Fruit fly (Drosophila melanogaster): ENCODE results near the gene E5.

E5 gene

dm6 chr3R:13915646-13916045 lies 40.9 kb upstream of the E5 start (continued):
- peak; percentile 63 for TF ChIP-seq CG30431 (GFP tag; optimal IDR thresholded peaks at IDR 0.05)
- peak; percentile 74 for TF ChIP-seq slbo (GFP tag; IDR thresholded peaks at IDR 0.05)
- no peak for TF ChIP-seq BtbVII (GFP tag; optimal IDR thresholded peaks at IDR 0.05)
- no peak for TF ChIP-seq yki (optimal IDR thresholded peaks at IDR 0.05)
- TF ChIP-seq CG4617 (GFP tag; optimal IDR thresholded peaks at IDR 0.05; ENCODE audit: borderline replicate concordance) = peak; percentile 8
- peak; percentile 69 for TF ChIP-seq fd96Cb (tag; optimal IDR thresholded peaks at IDR 0.05)
- no peak for TF ChIP-seq cad (GFP tag; optimal IDR thresholded peaks at IDR 0.05)
- TF ChIP-seq Dek (tag; optimal IDR thresholded peaks at IDR 0.05) = peak; percentile 27
- TF ChIP-seq CkIIα-i1 (GFP tag; IDR thresholded peaks at IDR 0.05) = no peak
- TF ChIP-seq Myb (GFP tag; optimal IDR thresholded peaks at IDR 0.05) = no peak
- TF ChIP-seq CG3995 (GFP tag; optimal IDR thresholded peaks at IDR 0.05) = no peak
- TF ChIP-seq disco-r (GFP tag; optimal IDR thresholded peaks at IDR 0.05) = no peak
- peak; percentile 68 for TF ChIP-seq CG10366 (GFP tag; IDR thresholded peaks at IDR 0.05)
- 0 out of 2 replicates have a peak, but pooled peaks have one; percentile 14 for TF ChIP-seq crol (GFP tag; IDR thresholded peaks at IDR 0.05)
- peak; percentile 54 for TF ChIP-seq CG10462 (GFP tag; optimal IDR thresholded peaks at IDR 0.05)
- peak; percentile 6 for TF ChIP-seq her (GFP tag; optimal IDR thresholded peaks at IDR 0.05)
- peak; percentile 87 for TF ChIP-seq CG15696 (tag; optimal IDR thresholded peaks at IDR 0.05)
- no peak for TF ChIP-seq CG2116 (GFP tag; optimal IDR thresholded peaks at IDR 0.05)
- TF ChIP-seq Lpt (GFP tag; optimal IDR thresholded peaks at IDR 0.05) = no peak
- no peak for TF ChIP-seq Trl (optimal IDR thresholded peaks at IDR 0.05)
- TF ChIP-seq Trl (GFP tag; optimal IDR thresholded peaks at IDR 0.05) = peak; percentile 61
- peak; percentile 71 for TF ChIP-seq dmrt99B (tag; optimal IDR thresholded peaks at IDR 0.05)
- peak; percentile 39 for TF ChIP-seq Camta (GFP tag; optimal IDR thresholded peaks at IDR 0.05)
- TF ChIP-seq Drgx (GFP tag; IDR thresholded peaks at IDR 0.05) = no peak
- TF ChIP-seq phol (tag; optimal IDR thresholded peaks at IDR 0.05) = peak; percentile 80
- peak; percentile 29 for TF ChIP-seq CG1647 (GFP tag; optimal IDR thresholded peaks at IDR 0.05)
- peak; percentile 83 for TF ChIP-seq NFAT (GFP tag; IDR thresholded peaks at IDR 0.05)
- peak; percentile 75 for TF ChIP-seq CG1233 (GFP tag; optimal IDR thresholded peaks at IDR 0.05)
- peak; percentile 74 for TF ChIP-seq CG9727 (GFP tag; optimal IDR thresholded peaks at IDR 0.05)
- peak; percentile 53 for TF ChIP-seq CG10209 (GFP tag; optimal IDR thresholded peaks at IDR 0.05)
- no peak for TF ChIP-seq pita (GFP tag; optimal IDR thresholded peaks at IDR 0.05)
- peak; percentile 73 for TF ChIP-seq Gug (GFP tag; IDR thresholded peaks at IDR 0.05)
- no peak for TF ChIP-seq Dp (GFP tag; optimal IDR thresholded peaks at IDR 0.05)
- no peak for TF ChIP-seq CG11398 (GFP tag; optimal IDR thresholded peaks at IDR 0.05)
- no peak for TF ChIP-seq sr (GFP tag; IDR thresholded peaks at IDR 0.05)
- 0 out of 2 replicates have a peak, but pooled peaks have one; percentile 14 for TF ChIP-seq wor (GFP tag; IDR thresholded peaks at IDR 0.05)
- TF ChIP-seq Deaf1 (tag; optimal IDR thresholded peaks at IDR 0.05) = peak; percentile 19
- TF ChIP-seq Nf-YA (GFP tag; IDR thresholded peaks at IDR 0.05) = peak; percentile 38; the same call in 1 of the 2 replicates
- TF ChIP-seq unc-4 (GFP tag; IDR thresholded peaks at IDR 0.05; ENCODE audit: partially characterized antibody) = no peak
- TF ChIP-seq caup (GFP tag; optimal IDR thresholded peaks at IDR 0.05; ENCODE audit: severe bottlenecking) = peak; percentile 12
- TF ChIP-seq ac (GFP tag; optimal IDR thresholded peaks at IDR 0.05) = peak; percentile 58
- peak; percentile 84 for TF ChIP-seq CG11456 (GFP tag; IDR thresholded peaks at IDR 0.05)
- 0 out of 2 replicates have a peak, but pooled peaks have one; percentile 22 for TF ChIP-seq CG17612 (GFP tag; IDR thresholded peaks at IDR 0.05)

Data from whole organism, embryonic.